Worm (Caenorhabditis elegans) whole organism, L2 larva: ENCODE results near the gene C33F10.8.

Experiments
- fos-1 ChIP-seq: fragments of 150-350 bp; optimal IDR thresholded peaks from 2 replicates; lab custom pipeline; 2014; ENCODE audit warnings: missing biosample characterization, missing genetic modification characterization
- mbf-1 ChIP-seq: sonication (generic microtip); optimal IDR thresholded peaks from 2 replicates; lab custom pipeline; 2017; ENCODE audit warnings: missing biosample characterization, missing genetic modification characterization

C33F10.8 gene

ce11 chrII:4773891-4774432 lies 51.1 kb downstream of the C33F10.8 start, which contains the start of the genes F26G1.9 and F26G1.10:
Gene F26G1.9, minus strand, starts transcription at chrII:4773991.
Gene F26G1.10, plus strand, starts transcription at chrII:4774382.
- TF ChIP-seq mbf-1 (tag; lab: Kevin White, UChicago) = no peak
- TF ChIP-seq fos-1 = peak; percentile 28
